Worm (Caenorhabditis elegans): ENCODE results near the gene ugt-6.

- no peak for TF ChIP-seq flt-1 (GFP tag; IDR thresholded peaks at IDR 0.05)
- TF ChIP-seq T22C8.4 (GFP tag; IDR thresholded peaks at IDR 0.05): no peak
These were observed 46.7 kb upstream of the ugt-6 start for ce11 chrV:12844748-12845147.

Measured in whole organism, midembryonic.